Worm (Caenorhabditis elegans) whole organism, late embryonic: Measurements from ENCODE around the gene F48F5.6.

ENCODE experiments used
- C08G9.2 ChIP-seq: sonication (generic microtip); optimal IDR thresholded peaks from 2 replicates; lab custom pipeline; 2016; ENCODE audit warnings: mild to moderate bottlenecking, missing genetic modification characterization, moderate library complexity, missing compliant biosample characterization
- C38D4.7 ChIP-seq: fragments of 200-800 bp; sonication (Bioruptor generic); optimal IDR thresholded peaks from 2 replicates; lab custom pipeline; 2018; ENCODE audit warnings: mild to moderate bottlenecking, missing genetic modification characterization, moderate library complexity, missing compliant biosample characterization
- F13H6.1 ChIP-seq: sonication (generic microtip); optimal IDR thresholded peaks from 2 replicates; lab custom pipeline; 2016; ENCODE audit warnings: missing genetic modification characterization, missing compliant biosample characterization
- K09A11.1 ChIP-seq: sonication (generic microtip); optimal IDR thresholded peaks from 2 replicates; lab custom pipeline; 2017; ENCODE audit warnings: antibody characterized with exemption, mild to moderate bottlenecking, missing genetic modification characterization, missing compliant biosample characterization; ENCODE audit not compliant: insufficient read depth
- T23F11.4 ChIP-seq: fragments of 200-800 bp; sonication (Bioruptor generic); optimal IDR thresholded peaks from 2 replicates; lab custom pipeline; 2018; ENCODE audit warnings: mild to moderate bottlenecking, missing genetic modification characterization, missing compliant biosample characterization
- ceh-14 ChIP-seq: sonication (generic microtip); optimal IDR thresholded peaks from 2 replicates; lab custom pipeline; 2016; ENCODE audit warnings: missing genotype, missing genetic modification characterization, missing compliant biosample characterization
- ceh-19 ChIP-seq: fragments of 200-800 bp; sonication (Bioruptor generic); optimal IDR thresholded peaks from 2 replicates; lab custom pipeline; 2018; ENCODE audit warnings: mild to moderate bottlenecking, missing genetic modification characterization, missing compliant biosample characterization
- ceh-30 ChIP-seq: fragments of 150-350 bp; optimal IDR thresholded peaks from 2 replicates; lab custom pipeline; 2014; ENCODE audit warnings: missing biosample characterization, missing genetic modification characterization
- ceh-34 ChIP-seq: sonication (generic microtip); optimal IDR thresholded peaks from 2 replicates; lab custom pipeline; 2016; ENCODE audit warnings: mild to moderate bottlenecking, missing genetic modification characterization, missing compliant biosample characterization
- ceh-6 ChIP-seq: fragments of 200-800 bp; sonication (Bioruptor generic); optimal IDR thresholded peaks from 2 replicates; lab custom pipeline; 2018; ENCODE audit warnings: mild to moderate bottlenecking, missing genetic modification characterization, missing compliant biosample characterization
- dmd-4 ChIP-seq: sonication (generic microtip); optimal IDR thresholded peaks from 2 replicates; lab custom pipeline; 2016; ENCODE audit warnings: borderline replicate concordance, missing genetic modification characterization, missing compliant biosample characterization
- elt-2 ChIP-seq: sonication (generic microtip); optimal IDR thresholded peaks from 2 replicates; lab custom pipeline; 2016; ENCODE audit warnings: missing genetic modification reagents, missing genetic modification characterization, missing compliant biosample characterization
- ets-4 ChIP-seq: sonication (generic microtip); optimal IDR thresholded peaks from 2 replicates; lab custom pipeline; 2016; ENCODE audit warnings: missing genetic modification characterization, missing compliant biosample characterization
- hlh-13 ChIP-seq: fragments of 200-800 bp; sonication (Bioruptor generic); optimal IDR thresholded peaks from 2 replicates; lab custom pipeline; 2018; ENCODE audit warnings: mild to moderate bottlenecking, missing genetic modification characterization, missing compliant biosample characterization
- hlh-15 ChIP-seq: sonication (generic microtip); optimal IDR thresholded peaks from 2 replicates; lab custom pipeline; 2016; ENCODE audit warnings: missing genetic modification characterization, missing compliant biosample characterization
- hlh-30 ChIP-seq: sonication (generic microtip); optimal IDR thresholded peaks from 2 replicates; lab custom pipeline; 2017; ENCODE audit warnings: antibody characterized with exemption, missing genetic modification characterization, missing compliant biosample characterization; ENCODE audit not compliant: insufficient read depth
- lim-6 ChIP-seq: sonication (generic microtip); optimal IDR thresholded peaks from 2 replicates; lab custom pipeline; 2016; ENCODE audit warnings: missing genetic modification characterization, missing compliant biosample characterization
- lin-11 ChIP-seq: fragments of 200-800 bp; sonication (Bioruptor generic); optimal IDR thresholded peaks from 2 replicates; lab custom pipeline; 2018; ENCODE audit warnings: mild to moderate bottlenecking, missing genetic modification characterization, missing compliant biosample characterization
- nfya-1 ChIP-seq: sonication (generic microtip); optimal IDR thresholded peaks from 2 replicates; lab custom pipeline; 2017; ENCODE audit warnings: missing genetic modification characterization, mild to moderate bottlenecking, missing compliant biosample characterization, antibody characterized with exemption, moderate library complexity
- nhr-11 ChIP-seq: fragments of 150-350 bp; optimal IDR thresholded peaks from 2 replicates; lab custom pipeline; 2014; ENCODE audit warnings: missing biosample characterization, missing genetic modification characterization
- nhr-232 ChIP-seq: sonication (generic microtip); optimal IDR thresholded peaks from 2 replicates; lab custom pipeline; 2016; ENCODE audit warnings: missing genetic modification characterization, missing compliant biosample characterization
- odd-2 ChIP-seq: sonication (generic microtip); optimal IDR thresholded peaks from 2 replicates; lab custom pipeline; 2017; ENCODE audit warnings: antibody characterized with exemption, mild to moderate bottlenecking, missing genetic modification characterization, missing compliant biosample characterization
- pag-3 ChIP-seq: sonication (generic microtip); optimal IDR thresholded peaks from 2 replicates; lab custom pipeline; 2016; ENCODE audit warnings: missing compliant biosample characterization, missing genetic modification characterization, borderline replicate concordance
- pat-9 ChIP-seq: fragments of 200-800 bp; sonication (Bioruptor generic); optimal IDR thresholded peaks from 2 replicates; lab custom pipeline; 2018; ENCODE audit warnings: mild to moderate bottlenecking, missing genetic modification characterization, moderate library complexity, missing compliant biosample characterization
- pha-4 ChIP-seq: fragments of 150-350 bp; optimal IDR thresholded peaks from 2 replicates; lab custom pipeline; 2018; ENCODE audit warnings: missing biosample characterization, missing genetic modification reagents, missing genetic modification characterization
- sdc-2 ChIP-seq: sonication (generic microtip); optimal IDR thresholded peaks from 2 replicates; lab custom pipeline; 2016; ENCODE audit warnings: missing genotype, missing genetic modification characterization, missing compliant biosample characterization
- sox-2 ChIP-seq: fragments of 200-800 bp; sonication (Bioruptor generic); IDR thresholded peaks from 2 replicates; pipeline ENCODE4 v1.3.6; 2022; ENCODE audit warnings: missing genetic modification reagents, missing genetic modification characterization, missing compliant biosample characterization
- sox-4 ChIP-seq: sonication (generic microtip); optimal IDR thresholded peaks from 2 replicates; lab custom pipeline; 2017; ENCODE audit warnings: mild to moderate bottlenecking, missing genetic modification characterization, inconsistent platforms, missing compliant biosample characterization
- tbx-7 ChIP-seq: sonication (generic microtip); optimal IDR thresholded peaks from 2 replicates; lab custom pipeline; 2016; ENCODE audit warnings: missing genotype, missing genetic modification characterization, missing compliant biosample characterization
- ttx-3 ChIP-seq: sonication (generic microtip); optimal IDR thresholded peaks from 2 replicates; lab custom pipeline; 2016; ENCODE audit warnings: missing genetic modification reagents, missing genetic modification characterization, missing compliant biosample characterization
- unc-42 ChIP-seq: sonication (generic microtip); optimal IDR thresholded peaks from 2 replicates; lab custom pipeline; 2016; ENCODE audit warnings: missing genotype, missing genetic modification characterization, missing compliant biosample characterization
- unc-86 ChIP-seq: sonication (generic microtip); optimal IDR thresholded peaks from 2 replicates; lab custom pipeline; 2016; ENCODE audit warnings: missing genetic modification characterization, missing compliant biosample characterization
- zip-5 ChIP-seq: sonication (generic microtip); optimal IDR thresholded peaks from 2 replicates; lab custom pipeline; 2016; ENCODE audit warnings: missing genetic modification characterization, missing compliant biosample characterization
- ztf-16 ChIP-seq: sonication (generic microtip); optimal IDR thresholded peaks from 2 replicates; lab custom pipeline; 2017; ENCODE audit warnings: missing genetic modification characterization, missing compliant biosample characterization

Gene F48F5.6

DNA sequence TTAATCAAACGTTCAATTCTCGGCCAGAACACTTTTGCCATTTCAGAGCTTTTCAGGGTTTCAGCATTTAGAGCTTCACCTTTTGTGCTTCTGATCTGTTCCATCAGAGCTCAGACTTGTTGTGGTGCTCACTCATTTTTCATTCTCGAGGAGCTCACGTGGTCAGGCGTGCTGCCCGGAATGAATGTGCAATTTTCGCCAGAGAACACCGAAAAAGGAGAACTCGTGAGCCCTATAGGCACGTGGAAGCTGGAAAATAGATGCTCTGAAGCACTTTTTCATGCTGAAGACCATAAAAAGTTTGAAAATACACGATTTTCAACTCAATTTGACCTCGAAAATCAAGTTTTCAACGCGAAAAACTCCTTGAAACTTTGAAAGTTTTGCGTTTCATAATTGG, 33.3 kb downstream of the F48F5.6 start:
- TF ChIP-seq hlh-15 (tag; lab: Kevin White, UChicago) (no peak), odd-2 (no peak), C08G9.2 (tag; lab: Kevin White, UChicago) (no peak), unc-86 (tag; lab: Kevin White, UChicago) (no peak)

DNA sequence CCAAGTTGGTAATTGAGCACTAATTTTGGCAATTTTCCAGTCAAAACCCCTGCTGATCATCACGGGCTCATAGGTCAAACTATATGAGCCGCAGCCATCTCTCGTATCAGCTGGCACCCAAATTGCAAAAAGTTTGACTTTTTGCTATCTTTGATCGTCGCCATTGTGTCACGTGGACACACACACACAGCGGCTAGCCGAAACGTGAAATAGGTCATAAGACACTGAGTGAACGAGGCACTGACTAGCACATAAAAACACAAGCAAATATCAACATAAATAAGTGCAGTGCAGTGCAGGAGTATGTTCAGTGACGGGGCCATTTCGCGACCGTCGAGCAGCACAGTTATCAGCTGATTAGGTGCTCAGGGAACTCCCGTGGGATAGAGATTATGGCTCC, 34.2 kb downstream of the F48F5.6 start:
- TF ChIP-seq hlh-30 (peak; percentile 77), elt-2 (peak; percentile 20), lin-11 (no peak), ceh-30 (no peak)

DNA sequence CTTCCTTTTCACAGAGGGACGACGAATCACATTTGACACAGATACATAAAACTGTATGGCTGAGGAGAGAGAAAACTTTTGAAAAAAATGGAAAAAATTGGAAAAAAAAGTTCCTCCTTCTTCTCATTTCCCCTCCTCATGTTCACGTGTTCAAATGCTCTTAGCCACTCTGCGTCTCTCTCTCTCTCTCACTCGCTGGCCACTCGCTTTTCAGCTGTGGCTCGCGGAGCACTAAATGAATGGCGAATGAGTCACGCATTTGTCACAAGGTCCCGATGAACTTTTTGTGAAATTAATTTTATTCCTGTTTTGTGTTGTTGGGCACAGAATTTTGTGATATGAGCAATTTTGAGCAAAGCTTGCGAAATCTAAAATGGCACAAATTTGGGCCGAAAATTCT, 35.2 kb downstream of the F48F5.6 start:
- TF ChIP-seq ceh-6 (GFP tag; lab: Kevin White, UChicago) (no peak), hlh-30 (peak; percentile 36), F13H6.1 (tag; lab: Kevin White, UChicago) (no peak), ets-4 (tag; lab: Kevin White, UChicago) (no peak), zip-5 (no peak), nfya-1 (tag; lab: Kevin White, UChicago) (peak; percentile 19), lin-11 (no peak), ztf-16 (no peak), ceh-14 (no peak), pha-4 (no peak), K09A11.1 (tag; lab: Kevin White, UChicago) (no peak), tbx-7 (tag; lab: Kevin White, UChicago) (no peak), nhr-232 (tag; lab: Kevin White, UChicago) (no peak)
- TF ChIP-seq, all 69 proteins: peak for 2

DNA sequence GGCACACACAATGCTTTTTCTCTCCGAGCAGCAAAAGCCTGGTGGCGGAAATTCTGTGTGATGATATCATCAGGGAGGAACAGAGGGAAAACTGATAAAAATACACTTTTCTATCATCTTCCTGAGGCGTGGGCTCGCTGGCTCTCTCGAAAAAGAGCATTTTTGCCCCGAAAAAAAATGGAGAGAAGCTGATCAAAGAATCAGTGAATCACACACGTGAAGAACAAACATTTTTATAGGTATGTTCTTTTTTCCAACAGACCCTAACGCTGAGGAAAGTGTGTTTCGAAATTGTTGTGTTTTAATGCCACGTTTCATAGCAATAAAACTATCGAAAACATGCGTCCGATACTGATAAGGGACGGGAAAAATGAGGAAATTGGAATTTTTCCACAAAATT, 36.2 kb downstream of the F48F5.6 start:
- TF ChIP-seq elt-2 = peak; percentile 5
- TF ChIP-seq pat-9 = no peak
- TF ChIP-seq tbx-7 (tag; lab: Kevin White, UChicago) = no peak

DNA sequence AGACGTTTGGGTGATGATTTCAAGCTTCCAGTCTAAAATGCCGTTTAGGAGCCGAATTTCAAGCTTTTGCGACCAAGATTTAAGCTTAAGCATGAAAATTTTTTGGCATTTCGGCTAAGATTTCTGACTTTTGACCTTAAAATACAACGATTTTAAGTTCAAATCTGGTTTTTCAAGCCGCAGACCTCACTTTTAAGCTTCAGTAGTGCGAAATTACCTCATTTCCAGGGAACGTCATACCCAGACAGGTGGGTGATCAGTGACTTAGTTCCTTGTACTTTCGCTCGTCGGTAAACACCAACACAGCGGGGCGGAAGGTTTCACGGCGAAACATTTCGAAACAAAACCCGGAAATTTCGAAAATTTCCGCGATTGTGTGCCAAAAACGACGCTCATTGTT, 36.6 kb downstream of the F48F5.6 start:
- TF ChIP-seq unc-86 (tag; lab: Kevin White, UChicago) (no peak), lim-6 (tag; lab: Kevin White, UChicago) (no peak), dmd-4 (tag; lab: Kevin White, UChicago) (no peak), sox-4 (no peak), ttx-3 (tag; lab: Kevin White, UChicago) (no peak), F13H6.1 (tag; lab: Kevin White, UChicago) (no peak), ceh-19 (GFP tag; lab: Kevin White, UChicago) (no peak), nhr-11 (no peak), hlh-13 (GFP tag; lab: Kevin White, UChicago) (no peak), T23F11.4 (GFP tag; lab: Kevin White, UChicago) (no peak), odd-2 (no peak), ceh-34 (tag; lab: Kevin White, UChicago) (no peak), ztf-16 (no peak), sox-2 (GFP tag; lab: Robert Waterston, UW) (no peak), C38D4.7 (GFP tag; lab: Kevin White, UChicago) (no peak), pag-3 (tag; lab: Kevin White, UChicago) (no peak), unc-42 (tag; lab: Kevin White, UChicago) (no peak), sdc-2 (tag; lab: Kevin White, UChicago) (no peak), hlh-30 (no peak)
